Worm (Caenorhabditis elegans) whole organism, late embryonic: ENCODE results near the gene adss-1.

ENCODE experiments used
- ama-1 ChIP-seq: fragments of 150-350 bp; optimal IDR thresholded peaks from 2 replicates; lab custom pipeline; 2014
- elt-2 ChIP-seq: sonication (generic microtip); optimal IDR thresholded peaks from 2 replicates; lab custom pipeline; 2016; ENCODE audit warnings: missing genetic modification reagents, missing genetic modification characterization, missing compliant biosample characterization
- fax-1 ChIP-seq: sonication (generic microtip); optimal IDR thresholded peaks from 2 replicates; lab custom pipeline; 2016; ENCODE audit warnings: missing genotype, missing genetic modification characterization, missing compliant biosample characterization
- hlh-13 ChIP-seq: fragments of 200-800 bp; sonication (Bioruptor generic); optimal IDR thresholded peaks from 2 replicates; lab custom pipeline; 2018; ENCODE audit warnings: mild to moderate bottlenecking, missing genetic modification characterization, missing compliant biosample characterization
- nhr-11 ChIP-seq: fragments of 150-350 bp; optimal IDR thresholded peaks from 2 replicates; lab custom pipeline; 2014; ENCODE audit warnings: missing biosample characterization, missing genetic modification characterization
- pros-1 ChIP-seq: fragments of 150-350 bp; optimal IDR thresholded peaks from 2 replicates; lab custom pipeline; 2014; ENCODE audit warnings: missing biosample characterization, missing genetic modification reagents, missing genetic modification characterization

- TF ChIP-seq ama-1 (lab: Kevin White, UChicago) (no peak), hlh-13 (GFP tag; lab: Kevin White, UChicago) (no peak), elt-2 (tag; lab: Kevin White, UChicago) (no peak), nhr-11 (tag; lab: Kevin White, UChicago) (no peak), fax-1 (no peak), pros-1 (tag; lab: Kevin White, UChicago) (no peak)
These were observed 21.3 kb downstream of the adss-1 start for ce11 chrV:4801943-4802342.
